Worm (Caenorhabditis elegans) whole organism, L2 larva: Measurements from ENCODE around the gene htz-1.
A peak's percentile ranks its signal among the peaks of the same experiment; 100 is the strongest.

Source experiments
- R02D3.7 ChIP-seq: fragments of 150-350 bp; optimal IDR thresholded peaks from 2 replicates; lab custom pipeline; 2014; ENCODE audit warnings: missing biosample characterization, missing genetic modification characterization
- alr-1 ChIP-seq: fragments of 150-350 bp; optimal IDR thresholded peaks from 2 replicates; lab custom pipeline; 2014; ENCODE audit warnings: missing biosample characterization, missing genetic modification characterization
- aly-2 ChIP-seq: fragments of 150-350 bp; optimal IDR thresholded peaks from 2 replicates; lab custom pipeline; 2014; ENCODE audit warnings: missing biosample characterization, missing genetic modification characterization
- ceh-82 ChIP-seq: fragments of 150-350 bp; optimal IDR thresholded peaks from 2 replicates; lab custom pipeline; 2014; ENCODE audit warnings: missing biosample characterization, missing genetic modification characterization
- elt-3 ChIP-seq: sonication (generic microtip); optimal IDR thresholded peaks from 2 replicates; lab custom pipeline; 2017; ENCODE audit warnings: missing biosample characterization, missing genetic modification characterization
- gmeb-1 ChIP-seq: fragments of 150-350 bp; optimal IDR thresholded peaks from 2 replicates; lab custom pipeline; 2014; ENCODE audit warnings: missing biosample characterization, missing genetic modification characterization
- lin-13 ChIP-seq: fragments of 150-350 bp; optimal IDR thresholded peaks from 2 replicates; lab custom pipeline; 2014; ENCODE audit warnings: missing biosample characterization, missing genetic modification reagents, missing genetic modification characterization
- mab-5 ChIP-seq: fragments of 150-350 bp; optimal IDR thresholded peaks from 2 replicates; lab custom pipeline; 2014; ENCODE audit warnings: missing biosample characterization, missing genetic modification characterization
- nhr-11 ChIP-seq: fragments of 150-350 bp; optimal IDR thresholded peaks from 2 replicates; lab custom pipeline; 2014; ENCODE audit warnings: missing biosample characterization, missing genetic modification characterization
- nhr-6 ChIP-seq: fragments of 150-350 bp; optimal IDR thresholded peaks from 2 replicates; lab custom pipeline; 2014; ENCODE audit warnings: missing biosample characterization, missing genetic modification characterization
- sem-4 ChIP-seq: fragments of 150-350 bp; optimal IDR thresholded peaks from 2 replicates; lab custom pipeline; 2014; ENCODE audit warnings: missing biosample characterization, missing genetic modification reagents, missing genetic modification characterization
- snpc-4 ChIP-seq: fragments of 150-350 bp; optimal IDR thresholded peaks from 2 replicates; lab custom pipeline; 2014; ENCODE audit warnings: missing biosample characterization, missing genetic modification characterization
- unc-62 ChIP-seq: fragments of 150-350 bp; optimal IDR thresholded peaks from 2 replicates; lab custom pipeline; 2014; ENCODE audit warnings: missing biosample characterization, missing genetic modification reagents, missing genetic modification characterization

DNA sequence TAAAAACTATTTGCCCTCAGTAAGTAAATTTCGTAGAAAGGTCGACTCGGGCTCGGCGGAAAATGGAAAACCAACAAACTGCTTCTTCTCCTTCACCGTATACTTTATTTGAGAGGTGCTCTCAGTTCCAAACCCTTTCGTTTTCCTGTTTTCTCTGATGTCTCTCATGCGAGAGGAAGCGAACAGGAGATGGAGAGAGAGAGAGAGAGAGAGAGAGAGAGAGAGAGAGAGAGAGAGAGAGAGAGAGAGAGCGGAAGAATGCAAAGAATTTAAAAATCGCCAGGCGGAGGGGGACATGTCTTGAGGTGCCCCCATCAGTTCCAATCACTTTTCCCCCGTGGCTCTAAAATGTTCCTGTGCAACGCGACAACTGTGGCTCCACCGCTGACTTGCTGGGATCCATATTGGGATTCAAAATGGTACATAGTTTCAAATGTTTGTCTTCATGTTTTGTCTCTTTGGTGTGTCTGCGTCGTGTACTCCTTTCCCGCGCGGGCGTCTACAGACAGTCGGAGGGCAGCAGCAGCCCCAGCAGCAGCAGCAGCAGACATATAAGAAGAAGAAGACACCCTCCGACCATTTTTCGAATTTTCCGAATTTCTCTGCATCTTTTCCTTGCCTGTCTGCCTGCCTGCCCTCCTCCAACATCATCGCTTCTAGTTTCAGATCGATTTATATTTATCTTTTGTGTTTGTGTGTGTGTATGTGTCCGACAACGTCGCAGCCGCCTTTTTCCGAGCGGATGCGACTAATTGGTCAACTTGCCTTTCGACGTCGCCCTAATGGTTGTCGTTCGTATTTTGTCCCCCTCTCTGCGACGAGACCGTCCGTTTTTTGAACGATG is 8.5 kb downstream of the htz-1 start, which contains the start of gene R08C7.11:
- TF ChIP-seq ceh-82 (tag; lab: Kevin White, UChicago), result no peak
- TF ChIP-seq unc-62 (GFP tag; lab: Kevin White, UChicago), result no peak
- TF ChIP-seq nhr-6 (tag; lab: Kevin White, UChicago), result no peak
- peak; percentile 15 for TF ChIP-seq lin-13 (GFP tag; lab: Kevin White, UChicago)
- no peak for TF ChIP-seq sem-4 (tag; lab: Kevin White, UChicago)
- TF ChIP-seq nhr-11, result no peak
- no peak for TF ChIP-seq aly-2 (tag; lab: Kevin White, UChicago)
- TF ChIP-seq snpc-4, result no peak
- no peak for TF ChIP-seq alr-1 (tag; lab: Kevin White, UChicago)
- TF ChIP-seq elt-3, result no peak
- TF ChIP-seq gmeb-1, result no peak
- no peak for TF ChIP-seq R02D3.7 (tag; lab: Kevin White, UChicago)
- no peak for TF ChIP-seq mab-5
